Fruit fly (Drosophila melanogaster): ENCODE results near the gene pug.
A peak's percentile ranks its signal among the peaks of the same experiment; 100 is the strongest.

Gene pug

dm6 chr3R:10684284-10684683 is 12.1 kb upstream of the pug start (continued):
- no peak for TF ChIP-seq CG9139 (GFP tag; optimal IDR thresholded peaks at IDR 0.05)
- TF ChIP-seq Ets21C (GFP tag; optimal IDR thresholded peaks at IDR 0.05): no peak
- peak; percentile 13 for TF ChIP-seq cyc (GFP tag; optimal IDR thresholded peaks at IDR 0.05)
- peak; percentile 55 for TF ChIP-seq esn (GFP tag; optimal IDR thresholded peaks at IDR 0.05)
- no peak for TF ChIP-seq CG8319 (GFP tag; optimal IDR thresholded peaks at IDR 0.05)
- TF ChIP-seq CG10669 (GFP tag; optimal IDR thresholded peaks at IDR 0.05): no peak
- TF ChIP-seq Eip93F (GFP tag; optimal IDR thresholded peaks at IDR 0.05): no peak
- TF ChIP-seq Lpt (GFP tag; optimal IDR thresholded peaks at IDR 0.05): peak; percentile 58
- peak; percentile 66 for TF ChIP-seq pdm3 (GFP tag; optimal IDR thresholded peaks at IDR 0.05)
- TF ChIP-seq CG32006 (GFP tag; optimal IDR thresholded peaks at IDR 0.05): peak; percentile 73
- peak; percentile 49 for TF ChIP-seq Met (GFP tag; optimal IDR thresholded peaks at IDR 0.05)
- TF ChIP-seq Eip78C (GFP tag): peak; percentile 90
- TF ChIP-seq CG6163 (GFP tag; IDR thresholded peaks at IDR 0.05): 0 out of 3 replicates have a peak, but pooled peaks have one; percentile 52
- TF ChIP-seq net (GFP tag; optimal IDR thresholded peaks at IDR 0.05): peak; percentile 33
- TF ChIP-seq CG1621 (tag; optimal IDR thresholded peaks at IDR 0.05): no peak
- TF ChIP-seq CG31627 (GFP tag; optimal IDR thresholded peaks at IDR 0.05): peak; percentile 36
- peak; percentile 31 for TF ChIP-seq achi (GFP tag; optimal IDR thresholded peaks at IDR 0.05)
- TF ChIP-seq CG3919 (GFP tag; optimal IDR thresholded peaks at IDR 0.05): no peak
- TF ChIP-seq CG11762 (GFP tag; optimal IDR thresholded peaks at IDR 0.05; ENCODE audit: insufficient read depth): no peak
- TF ChIP-seq fd85E (GFP tag; optimal IDR thresholded peaks at IDR 0.05): no peak
- no peak for TF ChIP-seq spab (GFP tag; optimal IDR thresholded peaks at IDR 0.05)
- TF ChIP-seq CG3032 (tag; optimal IDR thresholded peaks at IDR 0.05): no peak
- no peak for TF ChIP-seq CG6854 (GFP tag; optimal IDR thresholded peaks at IDR 0.05)
- peak; percentile 25 for TF ChIP-seq CG8632 (GFP tag; optimal IDR thresholded peaks at IDR 0.05)
- peak; percentile 40; the same call in 1 of the 2 replicates for TF ChIP-seq Gug (GFP tag; IDR thresholded peaks at IDR 0.05)
- TF ChIP-seq Sox15 (GFP tag; optimal IDR thresholded peaks at IDR 0.05): no peak
- TF ChIP-seq Sox14 (GFP tag; optimal IDR thresholded peaks at IDR 0.05): no peak
- no peak for TF ChIP-seq CG16779 (tag; optimal IDR thresholded peaks at IDR 0.05)
- TF ChIP-seq Hr39 (GFP tag; optimal IDR thresholded peaks at IDR 0.05): peak; percentile 49
- no peak for TF ChIP-seq vri (GFP tag; optimal IDR thresholded peaks at IDR 0.05)
- TF ChIP-seq CG11902 (GFP tag; optimal IDR thresholded peaks at IDR 0.05): no peak

DNA sequence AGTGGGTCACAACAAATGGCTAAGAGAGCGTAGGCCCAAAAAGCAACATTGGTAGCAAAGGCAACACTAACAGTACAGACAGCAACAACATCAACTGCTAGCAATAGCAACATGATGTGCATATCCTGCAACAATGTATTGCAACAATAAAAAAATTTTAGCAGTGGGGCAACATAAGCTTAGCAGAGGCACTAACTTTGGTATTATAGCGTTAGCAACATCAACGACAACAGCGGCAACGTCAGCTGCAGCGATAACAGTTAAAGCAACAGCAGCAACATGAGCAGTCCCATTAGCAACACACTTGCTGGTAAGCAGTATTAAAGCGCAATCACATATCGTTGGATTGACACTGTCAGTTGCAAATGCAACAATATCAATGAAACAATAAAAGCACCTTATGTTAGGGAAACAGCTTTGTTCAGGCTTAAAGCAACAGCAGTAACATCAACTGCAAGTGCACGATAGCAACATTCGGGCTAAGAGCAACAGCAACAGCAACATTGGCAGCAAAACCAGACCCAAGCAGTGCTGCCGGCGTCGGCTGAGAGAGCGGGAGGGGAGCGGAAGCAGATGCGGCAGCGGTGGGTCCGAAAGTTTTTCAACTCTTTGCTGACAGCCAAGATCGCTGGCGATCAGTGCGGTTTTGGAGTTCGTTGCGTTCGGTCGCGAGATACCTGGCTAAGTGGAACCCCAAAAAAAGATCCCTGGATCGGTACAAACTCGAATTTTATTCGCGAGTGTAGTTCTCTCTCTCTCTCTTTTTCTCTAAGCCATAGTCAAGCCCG is 9.8 kb upstream of the pug start, which contains the start of gene Skel:
TSS of gene Skel (plus strand) at position 637 of the 788 bp plus-strand sequence.
- TF ChIP-seq CG6808 (GFP tag; optimal IDR thresholded peaks at IDR 0.05) (no peak), Sox102F (GFP tag; optimal IDR thresholded peaks at IDR 0.05) (no peak), Eip93F (GFP tag; optimal IDR thresholded peaks at IDR 0.05) (no peak), net (GFP tag; optimal IDR thresholded peaks at IDR 0.05) (no peak), CG31627 (GFP tag; optimal IDR thresholded peaks at IDR 0.05) (no peak), Lpt (GFP tag; optimal IDR thresholded peaks at IDR 0.05) (peak; percentile 25), CG6163 (GFP tag; IDR thresholded peaks at IDR 0.05) (no peak; the same call in 2 of the 3 replicates), CG9139 (GFP tag; optimal IDR thresholded peaks at IDR 0.05) (no peak), CG6276 (GFP tag; optimal IDR thresholded peaks at IDR 0.05) (no peak), OdsH (GFP tag; optimal IDR thresholded peaks at IDR 0.05) (no peak), ss (GFP tag; optimal IDR thresholded peaks at IDR 0.05) (peak in 1 of 2 experiments; percentile 18), CG16779 (tag; optimal IDR thresholded peaks at IDR 0.05) (peak; percentile 8), CG1621 (tag; optimal IDR thresholded peaks at IDR 0.05) (no peak), Blimp-1 (GFP tag; optimal IDR thresholded peaks at IDR 0.05) (no peak), CG6854 (GFP tag; optimal IDR thresholded peaks at IDR 0.05) (no peak), eg (GFP tag; IDR thresholded peaks at IDR 0.05) (peak; percentile 61; the same call in 2 of the 3 replicates), dsx (GFP tag; optimal IDR thresholded peaks at IDR 0.05; ENCODE audit: poor library complexity, severe bottlenecking) (peak; percentile 98), pdm3 (GFP tag; optimal IDR thresholded peaks at IDR 0.05) (no peak), esn (GFP tag; optimal IDR thresholded peaks at IDR 0.05) (peak; percentile 13), Eip78C (GFP tag) (peak; percentile 50), CG8319 (GFP tag; optimal IDR thresholded peaks at IDR 0.05) (no peak)
